Fruit fly (Drosophila melanogaster) whole organism, wandering third instar larva: ENCODE measurements around the gene CG31913.

Experiments used
- Hnf4 ChIP-seq: fragments of 200-800 bp; sonication (Bioruptor generic); optimal IDR thresholded peaks from 2 replicates; lab custom pipeline; 2016; ENCODE audit warnings: missing biosample characterization, mild to moderate bottlenecking, missing genetic modification characterization
- Hr78 ChIP-seq: fragments of >200 bp; optimal IDR thresholded peaks from 2 replicates; lab custom pipeline; 2017; ENCODE audit warnings: missing biosample characterization, missing genetic modification characterization
- Mio ChIP-seq: sonication (Bioruptor generic); optimal IDR thresholded peaks from 2 replicates; lab custom pipeline; 2016; ENCODE audit warnings: missing biosample characterization, missing genetic modification characterization
- dl ChIP-seq, 2 experiments: fragments of 175-275, 200-275 bp in 1 of 2; fragments of 200-275 bp in 1 of 2; sonication (Bioruptor generic); optimal IDR thresholded peaks; lab custom pipeline; 2018; ENCODE audit warnings: mild to moderate bottlenecking in 2 of 2, missing biosample characterization in 2 of 2, missing genetic modification characterization in 2 of 2, moderate library complexity in 2 of 2; ENCODE audit not compliant: partially characterized antibody in 2 of 2, insufficient read depth in 1 of 2
- dmrt93B ChIP-seq: fragments of 200-800 bp; sonication (Bioruptor generic); optimal IDR thresholded peaks from 2 replicates; lab custom pipeline; 2018; ENCODE audit warnings: missing biosample characterization, mild to moderate bottlenecking, missing genetic modification characterization
- dsf ChIP-seq: sonication (Bioruptor generic); optimal IDR thresholded peaks from 2 replicates; lab custom pipeline; 2016; ENCODE audit warnings: missing biosample characterization, missing genetic modification characterization, borderline replicate concordance
- lola ChIP-seq: fragments of >200 bp; optimal IDR thresholded peaks from 2 replicates; lab custom pipeline; 2017; ENCODE audit warnings: missing biosample characterization, missing genetic modification characterization
- pan ChIP-seq: fragments of >200 bp; optimal IDR thresholded peaks from 2 replicates; lab custom pipeline; 2017
- psq ChIP-seq: fragments of 200-800 bp; sonication (Bioruptor generic); optimal IDR thresholded peaks from 3 replicates; lab custom pipeline; 2017; ENCODE audit warnings: missing biosample characterization, mild to moderate bottlenecking, missing genetic modification characterization, moderate library complexity
- usp ChIP-seq: fragments of >200 bp; optimal IDR thresholded peaks from 2 replicates; lab custom pipeline; 2017; ENCODE audit warnings: missing biosample characterization, missing genetic modification characterization

dm6 chr2L:5795192-5795591, 11.4 kb downstream of the CG31913 start:
- TF ChIP-seq usp (no peak), dl (GFP tag; optimal IDR thresholded peaks at IDR 0.05; lab: Kevin White, UChicago; ENCODE audit: insufficient read depth in 1 of 2, partially characterized antibody in 2 of 2) (no peak), dmrt93B (GFP tag; lab: Kevin White, UChicago) (no peak), lola (GFP tag; lab: Kevin White, UChicago) (no peak), Hr78 (no peak), pan (lab: Kevin White, UChicago) (no peak), Mio (no peak), Hnf4 (no peak), psq (GFP tag; lab: Kevin White, UChicago) (no peak), dsf (GFP tag; lab: Kevin White, UChicago) (no peak)
